Worm (Caenorhabditis elegans) whole organism, late embryonic: Measurements from ENCODE around the gene srb-19.

Experiments used
- C08G9.2 ChIP-seq: sonication (generic microtip); optimal IDR thresholded peaks from 2 replicates; lab custom pipeline; 2016; ENCODE audit warnings: mild to moderate bottlenecking, missing genetic modification characterization, moderate library complexity, missing compliant biosample characterization
- F13H6.1 ChIP-seq: sonication (generic microtip); optimal IDR thresholded peaks from 2 replicates; lab custom pipeline; 2016; ENCODE audit warnings: missing genetic modification characterization, missing compliant biosample characterization
- T23F11.4 ChIP-seq: fragments of 200-800 bp; sonication (Bioruptor generic); optimal IDR thresholded peaks from 2 replicates; lab custom pipeline; 2018; ENCODE audit warnings: mild to moderate bottlenecking, missing genetic modification characterization, missing compliant biosample characterization
- ceh-18 ChIP-seq: sonication (generic microtip); optimal IDR thresholded peaks from 2 replicates; lab custom pipeline; 2016; ENCODE audit warnings: missing genetic modification characterization, missing compliant biosample characterization
- ceh-19 ChIP-seq: fragments of 200-800 bp; sonication (Bioruptor generic); optimal IDR thresholded peaks from 2 replicates; lab custom pipeline; 2018; ENCODE audit warnings: mild to moderate bottlenecking, missing genetic modification characterization, missing compliant biosample characterization
- ceh-2 ChIP-seq: sonication (generic microtip); optimal IDR thresholded peaks from 2 replicates; lab custom pipeline; 2016; ENCODE audit warnings: missing genotype, missing genetic modification characterization, missing compliant biosample characterization
- ceh-31 ChIP-seq: sonication (generic microtip); optimal IDR thresholded peaks from 2 replicates; lab custom pipeline; 2016; ENCODE audit warnings: missing genetic modification characterization, missing compliant biosample characterization
- ceh-34 ChIP-seq: sonication (generic microtip); optimal IDR thresholded peaks from 2 replicates; lab custom pipeline; 2016; ENCODE audit warnings: mild to moderate bottlenecking, missing genetic modification characterization, missing compliant biosample characterization
- ceh-9 ChIP-seq: sonication (generic microtip); optimal IDR thresholded peaks from 2 replicates; lab custom pipeline; 2016; ENCODE audit warnings: mild to moderate bottlenecking, missing genetic modification characterization, inconsistent platforms, missing compliant biosample characterization
- eyg-1 ChIP-seq: sonication (generic microtip); optimal IDR thresholded peaks from 2 replicates; lab custom pipeline; 2016; ENCODE audit warnings: missing genotype, missing genetic modification characterization, missing compliant biosample characterization
- fkh-10 ChIP-seq: fragments of 150-350 bp; optimal IDR thresholded peaks from 2 replicates; lab custom pipeline; 2014; ENCODE audit warnings: missing biosample characterization, missing genetic modification reagents, missing genetic modification characterization
- fkh-6 ChIP-seq: sonication (generic microtip); optimal IDR thresholded peaks from 2 replicates; lab custom pipeline; 2016; ENCODE audit warnings: missing genetic modification characterization, missing compliant biosample characterization
- gmeb-2 ChIP-seq: sonication (generic microtip); optimal IDR thresholded peaks from 2 replicates; lab custom pipeline; 2016; ENCODE audit warnings: missing genetic modification characterization, inconsistent platforms, missing compliant biosample characterization
- hlh-15 ChIP-seq: sonication (generic microtip); optimal IDR thresholded peaks from 2 replicates; lab custom pipeline; 2016; ENCODE audit warnings: missing genetic modification characterization, missing compliant biosample characterization
- hlh-30 ChIP-seq: sonication (generic microtip); optimal IDR thresholded peaks from 2 replicates; lab custom pipeline; 2017; ENCODE audit warnings: antibody characterized with exemption, missing genetic modification characterization, missing compliant biosample characterization; ENCODE audit not compliant: insufficient read depth
- hlh-8 ChIP-seq: sonication (generic microtip); optimal IDR thresholded peaks from 2 replicates; lab custom pipeline; 2016; ENCODE audit warnings: missing genotype, missing genetic modification characterization, missing compliant biosample characterization
- lin-11 ChIP-seq: fragments of 200-800 bp; sonication (Bioruptor generic); optimal IDR thresholded peaks from 2 replicates; lab custom pipeline; 2018; ENCODE audit warnings: mild to moderate bottlenecking, missing genetic modification characterization, missing compliant biosample characterization
- madf-2 ChIP-seq: sonication (generic microtip); optimal IDR thresholded peaks from 2 replicates; lab custom pipeline; 2017; ENCODE audit warnings: missing genetic modification characterization, missing compliant biosample characterization
- mec-3 ChIP-seq: sonication (generic microtip); optimal IDR thresholded peaks from 2 replicates; lab custom pipeline; 2016; ENCODE audit warnings: borderline replicate concordance, missing genetic modification characterization, missing compliant biosample characterization
- nhr-232 ChIP-seq: sonication (generic microtip); optimal IDR thresholded peaks from 2 replicates; lab custom pipeline; 2016; ENCODE audit warnings: missing genetic modification characterization, missing compliant biosample characterization
- odd-2 ChIP-seq: sonication (generic microtip); optimal IDR thresholded peaks from 2 replicates; lab custom pipeline; 2017; ENCODE audit warnings: antibody characterized with exemption, mild to moderate bottlenecking, missing genetic modification characterization, missing compliant biosample characterization
- pag-3 ChIP-seq: sonication (generic microtip); optimal IDR thresholded peaks from 2 replicates; lab custom pipeline; 2016; ENCODE audit warnings: missing compliant biosample characterization, missing genetic modification characterization, borderline replicate concordance
- pat-9 ChIP-seq: fragments of 200-800 bp; sonication (Bioruptor generic); optimal IDR thresholded peaks from 2 replicates; lab custom pipeline; 2018; ENCODE audit warnings: mild to moderate bottlenecking, missing genetic modification characterization, moderate library complexity, missing compliant biosample characterization
- ref-2 ChIP-seq: sonication (generic microtip); optimal IDR thresholded peaks from 2 replicates; lab custom pipeline; 2016; ENCODE audit warnings: missing genetic modification characterization, missing compliant biosample characterization
- sdc-2 ChIP-seq: sonication (generic microtip); optimal IDR thresholded peaks from 2 replicates; lab custom pipeline; 2016; ENCODE audit warnings: missing genotype, missing genetic modification characterization, missing compliant biosample characterization
- sox-4 ChIP-seq: sonication (generic microtip); optimal IDR thresholded peaks from 2 replicates; lab custom pipeline; 2017; ENCODE audit warnings: mild to moderate bottlenecking, missing genetic modification characterization, inconsistent platforms, missing compliant biosample characterization
- syd-9 ChIP-seq: sonication (generic microtip); optimal IDR thresholded peaks from 2 replicates; lab custom pipeline; 2016; ENCODE audit warnings: mild to moderate bottlenecking, missing genetic modification characterization, moderate library complexity, missing compliant biosample characterization
- tbx-2 ChIP-seq: sonication (generic microtip); optimal IDR thresholded peaks from 2 replicates; lab custom pipeline; 2016; ENCODE audit warnings: missing genetic modification characterization, missing compliant biosample characterization
- tbx-7 ChIP-seq: sonication (generic microtip); optimal IDR thresholded peaks from 2 replicates; lab custom pipeline; 2016; ENCODE audit warnings: missing genotype, missing genetic modification characterization, missing compliant biosample characterization
- ttx-3 ChIP-seq: sonication (generic microtip); optimal IDR thresholded peaks from 2 replicates; lab custom pipeline; 2016; ENCODE audit warnings: missing genetic modification reagents, missing genetic modification characterization, missing compliant biosample characterization
- unc-3 ChIP-seq, 2 experiments: fragments of 200-800 bp in 1 of 2; sonication (Bioruptor generic) in 1 of 2; sonication (generic microtip) in 1 of 2; conservative IDR thresholded peaks in 1 of 2; optimal IDR thresholded peaks in 1 of 2; 2 replicates each; pipeline versions ENCODE4 v1.3.6 to Lab custom; 2016 to 2022; ENCODE audit warnings: missing compliant biosample characterization in 2 of 2, missing genetic modification characterization in 2 of 2, missing genetic modification reagents in 1 of 2
- unc-42 ChIP-seq: sonication (generic microtip); optimal IDR thresholded peaks from 2 replicates; lab custom pipeline; 2016; ENCODE audit warnings: missing genotype, missing genetic modification characterization, missing compliant biosample characterization
- unc-55 ChIP-seq: sonication (generic microtip); optimal IDR thresholded peaks from 2 replicates; lab custom pipeline; 2017; ENCODE audit warnings: missing biosample characterization, missing genetic modification reagents, missing genetic modification characterization
- unc-86 ChIP-seq: sonication (generic microtip); optimal IDR thresholded peaks from 2 replicates; lab custom pipeline; 2016; ENCODE audit warnings: missing genetic modification characterization, missing compliant biosample characterization
- zip-5 ChIP-seq: sonication (generic microtip); optimal IDR thresholded peaks from 2 replicates; lab custom pipeline; 2016; ENCODE audit warnings: missing genetic modification characterization, missing compliant biosample characterization

srb-19 gene

DNA sequence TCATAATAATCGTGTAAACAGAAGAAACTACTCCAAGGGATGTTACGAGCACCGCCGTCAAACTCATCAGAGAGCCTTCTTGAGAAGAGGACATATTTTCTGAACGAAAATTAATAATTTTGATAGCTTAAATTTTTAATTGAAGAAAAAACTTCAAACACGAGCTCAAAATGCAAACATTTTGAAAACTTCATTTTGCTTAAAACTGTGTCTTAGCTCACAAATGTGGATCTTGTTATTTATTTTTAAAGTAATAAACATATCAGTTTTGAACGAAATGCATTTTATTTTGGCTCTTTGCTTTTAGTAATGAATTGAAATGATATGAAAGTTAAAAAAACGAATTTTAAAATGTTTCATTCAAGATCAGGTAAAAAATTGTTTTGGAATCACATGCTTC is 32.5 kb downstream of the srb-19 start, which contains the start of gene srbc-7:
TSS of gene srbc-7 (minus strand) at position 101 of the 400 bp plus-strand sequence.
- TF ChIP-seq C08G9.2 (tag; lab: Kevin White, UChicago) (no peak), ceh-31 (no peak), ceh-34 (tag; lab: Kevin White, UChicago) (no peak)

DNA sequence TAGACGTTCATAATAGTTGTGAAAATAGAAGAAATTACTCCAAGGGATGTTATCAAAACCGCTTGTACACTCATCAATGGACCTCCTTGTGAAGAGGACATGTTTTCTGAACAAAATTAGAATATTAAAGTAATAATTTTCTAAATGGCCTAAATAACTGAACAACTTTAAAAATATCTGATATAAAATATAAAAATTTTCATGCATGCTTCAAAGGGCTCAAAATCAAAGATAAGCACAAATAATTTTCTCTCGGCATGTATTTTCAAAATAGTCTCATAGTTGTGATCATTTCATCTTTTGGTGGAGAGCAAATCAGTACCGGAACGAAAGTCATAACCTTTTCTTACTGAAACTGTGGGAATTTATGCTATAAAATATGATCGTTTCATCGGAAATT is 35.0 kb downstream of the srb-19 start, which contains the start of gene srbc-8:
TSS of gene srbc-8 (minus strand) at position 101 of the 400 bp plus-strand sequence.
- TF ChIP-seq zip-5 (no peak), ceh-2 (tag; lab: Kevin White, UChicago) (no peak), tbx-7 (tag; lab: Kevin White, UChicago) (no peak), T23F11.4 (GFP tag; lab: Kevin White, UChicago) (no peak), eyg-1 (tag; lab: Kevin White, UChicago) (no peak), unc-42 (tag; lab: Kevin White, UChicago) (no peak), lin-11 (no peak), hlh-30 (tag; lab: Kevin White, UChicago) (no peak), ceh-18 (no peak), unc-55 (GFP tag; lab: Kevin White, UChicago) (no peak), fkh-10 (GFP tag; lab: Kevin White, UChicago) (no peak), nhr-232 (no peak)

DNA sequence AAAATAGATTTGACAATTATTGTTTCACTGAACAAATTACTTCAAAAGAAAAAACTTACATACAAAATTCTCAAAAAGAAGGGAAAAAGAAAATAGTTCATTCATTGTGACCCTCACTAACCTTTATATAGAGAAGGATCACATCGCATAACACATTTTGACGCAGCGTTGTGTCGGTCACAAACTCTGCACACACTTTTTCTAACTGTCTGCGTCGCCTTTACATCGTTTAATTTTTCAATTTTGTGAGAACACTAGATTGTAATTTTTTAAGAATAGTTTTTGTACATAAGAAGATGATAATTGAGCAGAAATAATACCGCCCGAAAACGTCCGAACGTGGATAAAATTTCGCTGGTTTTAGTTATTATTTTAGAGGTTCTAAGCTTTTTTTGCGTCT is 39.0 kb downstream of the srb-19 start, which contains the start of gene C18B10.6:
TSS of gene C18B10.6 (minus strand) at position 101 of the 400 bp plus-strand sequence.
- TF ChIP-seq hlh-15 (no peak), mec-3 (no peak), hlh-8 (tag; lab: Kevin White, UChicago) (no peak), pat-9 (no peak), tbx-2 (tag; lab: Kevin White, UChicago) (no peak), unc-3 (GFP tag; conservative IDR thresholded peaks at IDR 0.05; lab: Robert Waterston, UW) (no peak), unc-3 (tag; optimal IDR thresholded peaks at IDR 0.05; lab: Kevin White, UChicago) (no peak), unc-42 (tag; lab: Kevin White, UChicago) (no peak), ref-2 (no peak), madf-2 (tag; lab: Kevin White, UChicago) (no peak), ceh-2 (tag; lab: Kevin White, UChicago) (no peak), fkh-6 (tag; lab: Kevin White, UChicago) (no peak), sdc-2 (tag; lab: Kevin White, UChicago) (no peak), unc-86 (tag; lab: Kevin White, UChicago) (no peak), T23F11.4 (GFP tag; lab: Kevin White, UChicago) (no peak), pag-3 (tag; lab: Kevin White, UChicago) (no peak), odd-2 (tag; lab: Kevin White, UChicago) (no peak), sox-4 (tag; lab: Kevin White, UChicago) (no peak), syd-9 (tag; lab: Kevin White, UChicago) (no peak), ceh-9 (no peak), ceh-34 (tag; lab: Kevin White, UChicago) (no peak)

DNA sequence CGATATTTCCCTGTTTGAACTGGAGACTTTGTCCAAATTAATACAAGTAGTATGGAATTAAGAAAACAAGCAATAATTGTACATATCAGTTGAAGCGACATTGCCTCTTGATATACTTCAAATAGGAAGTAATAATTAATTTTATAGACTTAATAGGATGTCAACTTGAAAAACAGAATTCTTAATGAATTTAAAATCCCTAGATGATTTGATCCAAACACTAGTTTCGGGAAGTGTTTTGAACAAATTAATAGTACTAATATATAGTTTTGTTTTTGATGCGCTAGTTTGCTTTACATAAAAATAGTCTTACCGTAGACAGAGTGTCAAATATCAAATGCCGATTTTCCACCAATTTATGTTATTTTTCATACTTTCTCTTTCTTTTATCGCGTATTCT is 41.6 kb downstream of the srb-19 start, which contains the start of gene str-190:
TSS of gene str-190 (minus strand) at position 101 of the 400 bp plus-strand sequence.
- TF ChIP-seq hlh-30 (tag; lab: Kevin White, UChicago) (no peak), ttx-3 (tag; lab: Kevin White, UChicago) (no peak), unc-42 (tag; lab: Kevin White, UChicago) (no peak), ceh-19 (GFP tag; lab: Kevin White, UChicago) (no peak), madf-2 (tag; lab: Kevin White, UChicago) (no peak)

DNA sequence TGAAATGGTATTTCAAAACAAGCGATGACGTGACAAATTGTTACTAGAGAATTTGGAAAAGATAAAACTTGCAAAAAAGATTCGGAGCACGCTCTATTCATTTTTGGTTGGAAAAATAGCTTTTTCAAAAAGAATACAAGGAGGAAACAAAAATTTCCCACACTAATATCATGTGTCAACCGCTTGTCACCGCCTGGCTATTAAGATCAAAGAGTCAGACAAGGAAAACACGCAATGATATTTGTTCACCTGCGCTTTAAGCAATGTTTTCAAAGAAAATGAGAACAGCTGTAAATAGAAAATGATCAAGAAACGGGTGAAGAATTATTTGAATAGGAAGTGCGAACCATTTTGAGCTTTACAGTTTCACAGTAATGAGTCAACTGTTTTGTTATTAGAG is 43.2 kb downstream of the srb-19 start, which contains the start of gene srh-125:
TSS of gene srh-125 (minus strand) at position 101 of the 400 bp plus-strand sequence.
- TF ChIP-seq T23F11.4 (GFP tag; lab: Kevin White, UChicago) (no peak), zip-5 (no peak), eyg-1 (tag; lab: Kevin White, UChicago) (no peak), F13H6.1 (tag; lab: Kevin White, UChicago) (no peak), gmeb-2 (tag; lab: Kevin White, UChicago) (no peak)
